Fruit fly (Drosophila melanogaster) whole organism, embryonic: Measurements from ENCODE around the gene mthl9.

Source experiments
- CG10366 ChIP-seq: fragments of 200-800 bp; sonication (Bioruptor generic); IDR thresholded peaks from 2 replicates; pipeline ENCODE4 v1.3.6; 2022; ENCODE audit warnings: missing biosample characterization, missing genetic modification characterization
- CG10431 ChIP-seq: fragments of 200-800 bp; sonication (Bioruptor generic); optimal IDR thresholded peaks from 3 replicates; lab custom pipeline; 2018; ENCODE audit warnings: missing biosample characterization, mild to moderate bottlenecking, missing genetic modification characterization
- CG11398 ChIP-seq: fragments of 200-800 bp; sonication (Bioruptor generic); optimal IDR thresholded peaks from 2 replicates; lab custom pipeline; 2016; ENCODE audit warnings: missing biosample characterization, missing genetic modification characterization
- CG11695 ChIP-seq: fragments of 200-800 bp; sonication (Bioruptor generic); IDR thresholded peaks from 3 replicates; pipeline ENCODE4 v1.3.6; 2022; ENCODE audit warnings: missing biosample characterization, missing genetic modification characterization
- CG11723 ChIP-seq: fragments of 200-800 bp; sonication (Bioruptor generic); optimal IDR thresholded peaks from 2 replicates; lab custom pipeline; 2017; ENCODE audit warnings: missing biosample characterization, mild to moderate bottlenecking, missing genetic modification characterization
- CG12744 ChIP-seq: fragments of 200-800 bp; sonication (Bioruptor generic); optimal IDR thresholded peaks from 2 replicates; lab custom pipeline; 2016; ENCODE audit warnings: missing biosample characterization, missing genetic modification characterization
- CG1647 ChIP-seq: fragments of 200-800 bp; sonication (Bioruptor generic); optimal IDR thresholded peaks from 3 replicates; lab custom pipeline; 2016; ENCODE audit warnings: missing biosample characterization, missing genetic modification characterization
- CG18764 ChIP-seq: fragments of 200-800 bp; sonication (Bioruptor generic); optimal IDR thresholded peaks from 3 replicates; lab custom pipeline; 2016; ENCODE audit warnings: missing biosample characterization, missing genetic modification characterization
- CG32532 ChIP-seq: fragments of 200-800 bp; sonication (Bioruptor generic); IDR thresholded peaks from 2 replicates; pipeline ENCODE4 v1.3.6; 2022; ENCODE audit warnings: missing biosample characterization, missing genetic modification characterization
- CG6272 ChIP-seq: fragments of 200-800 bp; sonication (Bioruptor generic); IDR thresholded peaks from 2 replicates; pipeline ENCODE4 v1.3.6; 2022; ENCODE audit warnings: missing biosample characterization, missing genetic modification characterization
- CG6765 ChIP-seq: fragments of 200-800 bp; sonication (Bioruptor generic); optimal IDR thresholded peaks from 3 replicates; lab custom pipeline; 2017; ENCODE audit warnings: missing biosample characterization, mild to moderate bottlenecking, missing genetic modification characterization
- CG9727 ChIP-seq: fragments of 200-800 bp; sonication (Bioruptor generic); optimal IDR thresholded peaks from 3 replicates; lab custom pipeline; 2017; ENCODE audit warnings: missing biosample characterization, mild to moderate bottlenecking, missing genetic modification characterization
- CG9817 ChIP-seq: fragments of 200-800 bp; sonication (Bioruptor generic); optimal IDR thresholded peaks from 2 replicates; lab custom pipeline; 2018; ENCODE audit warnings: missing biosample characterization, mild to moderate bottlenecking, missing genetic modification characterization, moderate library complexity
- CG9876 ChIP-seq: fragments of 200-800 bp; sonication (Bioruptor generic); optimal IDR thresholded peaks from 2 replicates; lab custom pipeline; 2016; ENCODE audit warnings: missing biosample characterization, missing genetic modification characterization
- CTCF ChIP-seq: fragments of 200-800 bp; sonication (Bioruptor generic); optimal IDR thresholded peaks from 2 replicates; lab custom pipeline; 2017; ENCODE audit warnings: missing biosample characterization, mild to moderate bottlenecking, missing genetic modification characterization, moderate library complexity
- CrebB ChIP-seq: fragments of 200-800 bp; sonication (Bioruptor generic); optimal IDR thresholded peaks from 3 replicates; lab custom pipeline; 2018; ENCODE audit warnings: missing biosample characterization, mild to moderate bottlenecking, missing genetic modification characterization
- Dbx ChIP-seq: fragments of 200-800 bp; sonication (Bioruptor generic); IDR thresholded peaks from 3 replicates; pipeline ENCODE4 v1.3.6; 2022; ENCODE audit warnings: missing biosample characterization, missing genetic modification characterization
- Deaf1 ChIP-seq: fragments of 200-800 bp; optimal IDR thresholded peaks from 3 replicates; lab custom pipeline; 2019; ENCODE audit warnings: missing biosample characterization, mild to moderate bottlenecking, missing genetic modification characterization, moderate library complexity
- Dfd ChIP-seq, 2 experiments: fragments of >200 bp; optimal IDR thresholded peaks; 2 replicates each; lab custom pipeline; 2017; ENCODE audit warnings: missing biosample characterization in 2 of 2, missing genetic modification characterization in 2 of 2
- E2f1 ChIP-seq: fragments of 200-800 bp; sonication (Bioruptor generic); IDR thresholded peaks from 2 replicates; pipeline ENCODE4 v1.3.6; 2022; ENCODE audit warnings: missing biosample characterization, missing genetic modification characterization
- Ets97D ChIP-seq: fragments of 200-800 bp; sonication (Bioruptor generic); optimal IDR thresholded peaks from 3 replicates; lab custom pipeline; 2016; ENCODE audit warnings: missing biosample characterization, missing genetic modification characterization
- Hr3 ChIP-seq: fragments of 200-800 bp; sonication (Bioruptor generic); optimal IDR thresholded peaks from 3 replicates; lab custom pipeline; 2016; ENCODE audit warnings: missing biosample characterization, missing genetic modification characterization
- Neu2 ChIP-seq: fragments of 200-800 bp; sonication (Bioruptor generic); optimal IDR thresholded peaks from 3 replicates; lab custom pipeline; 2016; ENCODE audit warnings: missing biosample characterization, missing genetic modification characterization, borderline replicate concordance
- Ravus ChIP-seq: fragments of 200-800 bp; sonication (Bioruptor generic); IDR thresholded peaks from 2 replicates; pipeline ENCODE4 v1.3.6; 2022; ENCODE audit warnings: missing biosample characterization, missing genetic modification characterization
- Sox100B ChIP-seq: fragments of 200-800 bp; sonication (Bioruptor generic); optimal IDR thresholded peaks from 3 replicates; lab custom pipeline; 2018; ENCODE audit warnings: missing biosample characterization, mild to moderate bottlenecking, missing genetic modification characterization
- Sox102F ChIP-seq: fragments of 200-800 bp; sonication (Bioruptor generic); optimal IDR thresholded peaks from 2 replicates; lab custom pipeline; 2018; ENCODE audit warnings: missing biosample characterization, mild to moderate bottlenecking, missing genetic modification characterization, moderate library complexity
- Sry-β ChIP-seq: fragments of 200-800 bp; sonication (Bioruptor generic); optimal IDR thresholded peaks from 2 replicates; lab custom pipeline; 2018; ENCODE audit warnings: missing biosample characterization, mild to moderate bottlenecking, missing genetic modification characterization, moderate library complexity
- bcd ChIP-seq: fragments of 200-800 bp; sonication (Bioruptor generic); optimal IDR thresholded peaks from 2 replicates; lab custom pipeline; 2017; ENCODE audit warnings: missing biosample characterization, mild to moderate bottlenecking, missing genetic modification characterization
- chm ChIP-seq: fragments of 200-800 bp; sonication (Bioruptor generic); IDR thresholded peaks from 2 replicates; pipeline ENCODE4 v1.3.6; 2022; ENCODE audit warnings: missing biosample characterization, missing genetic modification characterization
- crc ChIP-seq: fragments of 200-800 bp; sonication (Bioruptor generic); optimal IDR thresholded peaks from 2 replicates; lab custom pipeline; 2016; ENCODE audit warnings: missing biosample characterization, missing genetic modification characterization
- danr ChIP-seq: fragments of 200-800 bp; sonication (Bioruptor generic); IDR thresholded peaks from 2 replicates; pipeline ENCODE4 v1.3.6; 2022; ENCODE audit warnings: missing biosample characterization, missing genetic modification characterization
- dm ChIP-seq: fragments of 200-800 bp; sonication (Bioruptor generic); optimal IDR thresholded peaks from 3 replicates; lab custom pipeline; 2016; ENCODE audit warnings: missing biosample characterization, missing genetic modification characterization
- en ChIP-seq: fragments of 200-800 bp; sonication (Bioruptor generic); optimal IDR thresholded peaks from 2 replicates; lab custom pipeline; 2016; ENCODE audit warnings: missing biosample characterization, missing genetic modification characterization
- fd96Cb ChIP-seq: fragments of 200-800 bp; sonication (Bioruptor generic); optimal IDR thresholded peaks from 2 replicates; lab custom pipeline; 2018; ENCODE audit warnings: missing biosample characterization, mild to moderate bottlenecking, missing genetic modification characterization, moderate library complexity
- gcm2 ChIP-seq: fragments of 200-800 bp; sonication (Bioruptor generic); optimal IDR thresholded peaks from 2 replicates; lab custom pipeline; 2016; ENCODE audit warnings: missing biosample characterization, missing genetic modification characterization
- gfzf ChIP-seq: fragments of 200-800 bp; sonication (Bioruptor generic); optimal IDR thresholded peaks from 2 replicates; lab custom pipeline; 2016; ENCODE audit warnings: missing biosample characterization, mild to moderate bottlenecking, missing genetic modification characterization, moderate library complexity
- grau ChIP-seq: fragments of 200-800 bp; optimal IDR thresholded peaks from 3 replicates; lab custom pipeline; 2019; ENCODE audit warnings: missing biosample characterization, mild to moderate bottlenecking, missing genetic modification characterization, moderate library complexity
- gro ChIP-seq: fragments of 200-800 bp; sonication (Bioruptor generic); optimal IDR thresholded peaks from 2 replicates; lab custom pipeline; 2016; ENCODE audit warnings: missing biosample characterization, missing genetic modification characterization
- hb ChIP-seq: fragments of 200-800 bp; sonication (Bioruptor generic); IDR thresholded peaks from 3 replicates; pipeline ENCODE4 v1.3.6; 2022; ENCODE audit warnings: missing biosample characterization, missing genetic modification characterization; ENCODE audit not compliant: partially characterized antibody
- jigr1 ChIP-seq: fragments of 200-800 bp; sonication (Bioruptor generic); IDR thresholded peaks from 3 replicates; pipeline ENCODE4 v1.3.6; 2022; ENCODE audit warnings: missing biosample characterization, missing genetic modification characterization
- nmo ChIP-seq: fragments of 200-800 bp; sonication (Bioruptor generic); optimal IDR thresholded peaks from 2 replicates; lab custom pipeline; 2018; ENCODE audit warnings: missing biosample characterization, mild to moderate bottlenecking, missing genetic modification characterization, moderate library complexity
- ranshi ChIP-seq: fragments of 200-800 bp; sonication (Bioruptor generic); IDR thresholded peaks from 2 replicates; pipeline ENCODE4 v1.3.6; 2022; ENCODE audit warnings: missing biosample characterization, missing genetic modification characterization
- ro ChIP-seq: fragments of 200-800 bp; sonication (Bioruptor generic); IDR thresholded peaks from 2 replicates; pipeline ENCODE4 v1.3.6; 2022; ENCODE audit warnings: missing biosample characterization, missing genetic modification characterization
- scrt ChIP-seq: fragments of 200-800 bp; sonication (Bioruptor generic); optimal IDR thresholded peaks from 2 replicates; lab custom pipeline; 2018; ENCODE audit warnings: missing biosample characterization, mild to moderate bottlenecking, missing genetic modification characterization, moderate library complexity
- sd ChIP-seq: fragments of 200-800 bp; sonication (Bioruptor generic); optimal IDR thresholded peaks from 3 replicates; lab custom pipeline; 2018; ENCODE audit warnings: missing biosample characterization, mild to moderate bottlenecking, missing genetic modification characterization, moderate library complexity
- sens-2 ChIP-seq: fragments of 200-800 bp; sonication (Bioruptor generic); IDR thresholded peaks from 2 replicates; pipeline ENCODE4 v1.3.6; 2022; ENCODE audit warnings: missing biosample characterization, missing genetic modification characterization
- sisA ChIP-seq: fragments of 200-800 bp; sonication (Bioruptor generic); IDR thresholded peaks from 2 replicates; pipeline ENCODE4 v1.3.6; 2022; ENCODE audit warnings: missing biosample characterization, missing genetic modification characterization
- slou ChIP-seq: fragments of 200-800 bp; sonication (Bioruptor generic); optimal IDR thresholded peaks from 3 replicates; lab custom pipeline; 2016; ENCODE audit warnings: missing biosample characterization, missing genetic modification characterization
- sqz ChIP-seq: fragments of 200-800 bp; sonication (Bioruptor generic); optimal IDR thresholded peaks from 3 replicates; lab custom pipeline; 2018; ENCODE audit warnings: missing biosample characterization, mild to moderate bottlenecking, missing genetic modification characterization
- unc-4 ChIP-seq: fragments of 200-800 bp; sonication (Bioruptor generic); IDR thresholded peaks from 2 replicates; pipeline ENCODE4 v1.3.6; 2022; ENCODE audit warnings: missing biosample characterization, missing genetic modification characterization; ENCODE audit not compliant: partially characterized antibody
- vfl ChIP-seq: fragments of 200-800 bp; sonication (Bioruptor generic); optimal IDR thresholded peaks from 2 replicates; lab custom pipeline; 2016; ENCODE audit warnings: missing biosample characterization, missing genetic modification characterization
- wek ChIP-seq: fragments of 200-800 bp; sonication (Bioruptor generic); optimal IDR thresholded peaks from 3 replicates; lab custom pipeline; 2018; ENCODE audit warnings: missing biosample characterization, mild to moderate bottlenecking, missing genetic modification characterization, moderate library complexity
- wor ChIP-seq: fragments of 200-800 bp; sonication (Bioruptor generic); IDR thresholded peaks from 2 replicates; pipeline ENCODE4 v1.3.6; 2022; ENCODE audit warnings: missing biosample characterization, missing genetic modification characterization

mthl9 gene

DNA sequence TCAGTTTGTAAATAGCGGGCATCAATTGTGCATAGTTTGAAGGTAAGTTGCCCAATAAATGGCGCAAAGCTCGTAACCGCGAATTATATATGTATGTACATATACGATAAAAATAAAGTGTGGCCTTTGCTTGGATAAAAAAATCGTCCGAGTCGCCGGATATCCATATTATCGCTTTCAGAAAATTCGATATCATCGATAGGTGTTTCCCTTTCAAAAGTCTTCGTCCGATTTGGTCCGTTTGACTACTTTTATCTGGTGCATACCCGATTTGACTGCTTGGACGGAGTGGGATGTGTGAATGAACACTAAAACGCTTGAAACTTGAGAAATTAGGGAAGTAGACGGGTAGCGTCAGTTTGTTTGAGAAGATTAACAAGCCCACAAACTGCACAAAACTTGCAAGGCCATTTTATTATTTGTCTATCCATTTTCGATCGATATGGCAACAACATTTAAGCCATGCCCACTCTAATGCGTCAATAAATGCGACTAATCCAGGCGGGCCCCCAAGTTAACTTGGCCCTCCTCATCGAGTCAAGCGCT lies 2.9 kb downstream of the mthl9 start (continued):
- TF ChIP-seq Sox102F (GFP tag; lab: Kevin White, UChicago), result no peak
- TF ChIP-seq Deaf1, result no peak
- TF ChIP-seq CG1647 (GFP tag; lab: Kevin White, UChicago), result no peak
- TF ChIP-seq Sox100B (GFP tag; lab: Kevin White, UChicago), result no peak
- TF ChIP-seq E2f1, result no peak
- TF ChIP-seq hb, result no peak
- TF ChIP-seq grau (tag; lab: Kevin White, UChicago), result peak; percentile 0
- no peak for TF ChIP-seq CG6272 (GFP tag; lab: Robert Waterston, UW)
- no peak for TF ChIP-seq scrt (GFP tag; lab: Kevin White, UChicago)
- TF ChIP-seq CG9876, result no peak
- TF ChIP-seq CrebB (tag; lab: Kevin White, UChicago), result no peak
- TF ChIP-seq wek, result no peak
- no peak for TF ChIP-seq Ravus
- TF ChIP-seq Dfd (GFP tag; optimal IDR thresholded peaks at IDR 0.05; lab: Kevin White, UChicago), result no peak
- no peak for TF ChIP-seq en
- TF ChIP-seq CG9727 (GFP tag; lab: Kevin White, UChicago), result no peak
- no peak for TF ChIP-seq sisA
- no peak for TF ChIP-seq slou
- TF ChIP-seq CG11398 (GFP tag; lab: Kevin White, UChicago), result no peak
- TF ChIP-seq CG11723 (GFP tag; lab: Kevin White, UChicago), result no peak
- TF ChIP-seq CG9817 (tag; lab: Kevin White, UChicago), result no peak
- no peak for TF ChIP-seq CG32532
- no peak for TF ChIP-seq Sry-β (GFP tag; lab: Kevin White, UChicago)
- TF ChIP-seq chm (GFP tag; lab: Robert Waterston, UW), result no peak
- TF ChIP-seq vfl (GFP tag; lab: Kevin White, UChicago), result no peak
- TF ChIP-seq Ets97D (GFP tag; lab: Kevin White, UChicago), result peak; percentile 93
- peak; percentile 67 for TF ChIP-seq unc-4
- no peak for TF ChIP-seq ranshi
- TF ChIP-seq danr (GFP tag; lab: Robert Waterston, UW), result no peak
- TF ChIP-seq CG12744, result no peak
- no peak for TF ChIP-seq Hr3
- TF ChIP-seq wor (GFP tag; lab: Robert Waterston, UW), result no peak
- no peak for TF ChIP-seq sd (tag; lab: Kevin White, UChicago)
- no peak for TF ChIP-seq gcm2 (GFP tag; lab: Kevin White, UChicago)
- TF ChIP-seq fd96Cb (tag; lab: Kevin White, UChicago), result no peak
- peak; percentile 30 for TF ChIP-seq bcd (GFP tag; lab: Kevin White, UChicago)
- TF ChIP-seq dm (GFP tag; lab: Kevin White, UChicago), result no peak
- TF ChIP-seq crc (GFP tag; lab: Kevin White, UChicago), result no peak
- no peak for TF ChIP-seq CG18764 (GFP tag; lab: Kevin White, UChicago)
- TF ChIP-seq jigr1 (GFP tag; lab: Robert Waterston, UW), result no peak
- no peak for TF ChIP-seq ro (GFP tag; lab: Robert Waterston, UW)
- no peak for TF ChIP-seq CG10431 (GFP tag; lab: Kevin White, UChicago)
- TF ChIP-seq gfzf (GFP tag; lab: Kevin White, UChicago), result peak; percentile 64
- TF ChIP-seq CG11695 (GFP tag; lab: Robert Waterston, UW), result no peak
- TF ChIP-seq Dbx (GFP tag; lab: Robert Waterston, UW), result no peak
- TF ChIP-seq CG10366 (GFP tag; lab: Robert Waterston, UW), result no peak
- no peak for TF ChIP-seq sens-2
- TF ChIP-seq CG6765 (GFP tag; lab: Kevin White, UChicago), result no peak
- TF ChIP-seq CTCF, result no peak
- TF ChIP-seq sqz (GFP tag; lab: Kevin White, UChicago), result no peak
- TF ChIP-seq gro (GFP tag; lab: Kevin White, UChicago), result peak; percentile 15
- TF ChIP-seq Neu2 (GFP tag; lab: Kevin White, UChicago), result no peak
- peak; percentile 5 for TF ChIP-seq nmo (GFP tag; lab: Kevin White, UChicago)
